Worm (Caenorhabditis elegans) whole organism, late embryonic: Measurements from ENCODE around the gene oac-14.

ENCODE experiments used
- C08G9.2 ChIP-seq: sonication (generic microtip); optimal IDR thresholded peaks from 2 replicates; lab custom pipeline; 2016; ENCODE audit warnings: mild to moderate bottlenecking, missing genetic modification characterization, moderate library complexity, missing compliant biosample characterization
- K02D7.2 ChIP-seq: sonication (generic microtip); optimal IDR thresholded peaks from 2 replicates; lab custom pipeline; 2017; ENCODE audit warnings: mild to moderate bottlenecking, missing genetic modification characterization, missing compliant biosample characterization
- K09A11.1 ChIP-seq: sonication (generic microtip); optimal IDR thresholded peaks from 2 replicates; lab custom pipeline; 2017; ENCODE audit warnings: antibody characterized with exemption, mild to moderate bottlenecking, missing genetic modification characterization, missing compliant biosample characterization; ENCODE audit not compliant: insufficient read depth
- ahr-1 ChIP-seq: sonication (generic microtip); optimal IDR thresholded peaks from 2 replicates; lab custom pipeline; 2016; ENCODE audit warnings: missing genetic modification characterization, missing compliant biosample characterization
- ama-1 ChIP-seq: fragments of 150-350 bp; optimal IDR thresholded peaks from 2 replicates; lab custom pipeline; 2014
- ceh-18 ChIP-seq: sonication (generic microtip); optimal IDR thresholded peaks from 2 replicates; lab custom pipeline; 2016; ENCODE audit warnings: missing genetic modification characterization, missing compliant biosample characterization
- ceh-31 ChIP-seq: sonication (generic microtip); optimal IDR thresholded peaks from 2 replicates; lab custom pipeline; 2016; ENCODE audit warnings: missing genetic modification characterization, missing compliant biosample characterization
- ceh-34 ChIP-seq: sonication (generic microtip); optimal IDR thresholded peaks from 2 replicates; lab custom pipeline; 2016; ENCODE audit warnings: mild to moderate bottlenecking, missing genetic modification characterization, missing compliant biosample characterization
- ceh-6 ChIP-seq: fragments of 200-800 bp; sonication (Bioruptor generic); optimal IDR thresholded peaks from 2 replicates; lab custom pipeline; 2018; ENCODE audit warnings: mild to moderate bottlenecking, missing genetic modification characterization, missing compliant biosample characterization
- ets-4 ChIP-seq: sonication (generic microtip); optimal IDR thresholded peaks from 2 replicates; lab custom pipeline; 2016; ENCODE audit warnings: missing genetic modification characterization, missing compliant biosample characterization
- eyg-1 ChIP-seq: sonication (generic microtip); optimal IDR thresholded peaks from 2 replicates; lab custom pipeline; 2016; ENCODE audit warnings: missing genotype, missing genetic modification characterization, missing compliant biosample characterization
- fax-1 ChIP-seq: sonication (generic microtip); optimal IDR thresholded peaks from 2 replicates; lab custom pipeline; 2016; ENCODE audit warnings: missing genotype, missing genetic modification characterization, missing compliant biosample characterization
- fkh-10 ChIP-seq: fragments of 150-350 bp; optimal IDR thresholded peaks from 2 replicates; lab custom pipeline; 2014; ENCODE audit warnings: missing biosample characterization, missing genetic modification reagents, missing genetic modification characterization
- hlh-30 ChIP-seq: sonication (generic microtip); optimal IDR thresholded peaks from 2 replicates; lab custom pipeline; 2017; ENCODE audit warnings: antibody characterized with exemption, missing genetic modification characterization, missing compliant biosample characterization; ENCODE audit not compliant: insufficient read depth
- hlh-8 ChIP-seq: sonication (generic microtip); optimal IDR thresholded peaks from 2 replicates; lab custom pipeline; 2016; ENCODE audit warnings: missing genotype, missing genetic modification characterization, missing compliant biosample characterization
- madf-2 ChIP-seq: sonication (generic microtip); optimal IDR thresholded peaks from 2 replicates; lab custom pipeline; 2017; ENCODE audit warnings: missing genetic modification characterization, missing compliant biosample characterization
- mec-3 ChIP-seq: sonication (generic microtip); optimal IDR thresholded peaks from 2 replicates; lab custom pipeline; 2016; ENCODE audit warnings: borderline replicate concordance, missing genetic modification characterization, missing compliant biosample characterization
- nfya-1 ChIP-seq: sonication (generic microtip); optimal IDR thresholded peaks from 2 replicates; lab custom pipeline; 2017; ENCODE audit warnings: missing genetic modification characterization, mild to moderate bottlenecking, missing compliant biosample characterization, antibody characterized with exemption, moderate library complexity
- nhr-232 ChIP-seq: sonication (generic microtip); optimal IDR thresholded peaks from 2 replicates; lab custom pipeline; 2016; ENCODE audit warnings: missing genetic modification characterization, missing compliant biosample characterization
- npax-4 ChIP-seq: sonication (generic microtip); optimal IDR thresholded peaks from 2 replicates; lab custom pipeline; 2016; ENCODE audit warnings: missing genetic modification characterization, missing compliant biosample characterization
- odd-2 ChIP-seq: sonication (generic microtip); optimal IDR thresholded peaks from 2 replicates; lab custom pipeline; 2017; ENCODE audit warnings: antibody characterized with exemption, mild to moderate bottlenecking, missing genetic modification characterization, missing compliant biosample characterization
- pat-9 ChIP-seq: fragments of 200-800 bp; sonication (Bioruptor generic); optimal IDR thresholded peaks from 2 replicates; lab custom pipeline; 2018; ENCODE audit warnings: mild to moderate bottlenecking, missing genetic modification characterization, moderate library complexity, missing compliant biosample characterization
- pax-1 ChIP-seq: fragments of 150-350 bp; optimal IDR thresholded peaks from 2 replicates; lab custom pipeline; 2014; ENCODE audit warnings: missing biosample characterization, missing genetic modification characterization
- pha-2 ChIP-seq: sonication (generic microtip); optimal IDR thresholded peaks from 2 replicates; lab custom pipeline; 2017; ENCODE audit warnings: mild to moderate bottlenecking, missing genetic modification characterization, missing compliant biosample characterization
- pha-4 ChIP-seq: fragments of 150-350 bp; optimal IDR thresholded peaks from 2 replicates; lab custom pipeline; 2018; ENCODE audit warnings: missing biosample characterization, missing genetic modification reagents, missing genetic modification characterization
- ref-2 ChIP-seq: sonication (generic microtip); optimal IDR thresholded peaks from 2 replicates; lab custom pipeline; 2016; ENCODE audit warnings: missing genetic modification characterization, missing compliant biosample characterization
- rnt-1 ChIP-seq: sonication (generic microtip); optimal IDR thresholded peaks from 2 replicates; lab custom pipeline; 2016; ENCODE audit warnings: missing genetic modification characterization, missing compliant biosample characterization
- sdc-2 ChIP-seq: sonication (generic microtip); optimal IDR thresholded peaks from 2 replicates; lab custom pipeline; 2016; ENCODE audit warnings: missing genotype, missing genetic modification characterization, missing compliant biosample characterization
- sox-2 ChIP-seq: fragments of 200-800 bp; sonication (Bioruptor generic); IDR thresholded peaks from 2 replicates; pipeline ENCODE4 v1.3.6; 2022; ENCODE audit warnings: missing genetic modification reagents, missing genetic modification characterization, missing compliant biosample characterization
- sox-4 ChIP-seq: sonication (generic microtip); optimal IDR thresholded peaks from 2 replicates; lab custom pipeline; 2017; ENCODE audit warnings: mild to moderate bottlenecking, missing genetic modification characterization, inconsistent platforms, missing compliant biosample characterization
- tbx-2 ChIP-seq: sonication (generic microtip); optimal IDR thresholded peaks from 2 replicates; lab custom pipeline; 2016; ENCODE audit warnings: missing genetic modification characterization, missing compliant biosample characterization
- ttx-3 ChIP-seq: sonication (generic microtip); optimal IDR thresholded peaks from 2 replicates; lab custom pipeline; 2016; ENCODE audit warnings: missing genetic modification reagents, missing genetic modification characterization, missing compliant biosample characterization
- unc-3 ChIP-seq, 2 experiments: fragments of 200-800 bp in 1 of 2; sonication (Bioruptor generic) in 1 of 2; sonication (generic microtip) in 1 of 2; conservative IDR thresholded peaks in 1 of 2; optimal IDR thresholded peaks in 1 of 2; 2 replicates each; pipeline versions ENCODE4 v1.3.6 to Lab custom; 2016 to 2022; ENCODE audit warnings: missing compliant biosample characterization in 2 of 2, missing genetic modification characterization in 2 of 2, missing genetic modification reagents in 1 of 2
- unc-42 ChIP-seq: sonication (generic microtip); optimal IDR thresholded peaks from 2 replicates; lab custom pipeline; 2016; ENCODE audit warnings: missing genotype, missing genetic modification characterization, missing compliant biosample characterization
- unc-55 ChIP-seq: sonication (generic microtip); optimal IDR thresholded peaks from 2 replicates; lab custom pipeline; 2017; ENCODE audit warnings: missing biosample characterization, missing genetic modification reagents, missing genetic modification characterization

oac-14 gene

ce11 chrX:10158716-10159115 lies 16.9 kb upstream of the oac-14 start, which contains the start of gene erd-2.1:
TSS of gene erd-2.1 (minus strand) at chrX:10158829.
- TF ChIP-seq unc-42 (tag; lab: Kevin White, UChicago), result peak; percentile 22
- TF ChIP-seq hlh-30 (tag; lab: Kevin White, UChicago), result peak; percentile 47
- no peak for TF ChIP-seq pha-4 (tag; lab: Kevin White, UChicago)
- TF ChIP-seq sdc-2 (tag; lab: Kevin White, UChicago), result peak; percentile 35
- peak; percentile 46 for TF ChIP-seq rnt-1 (tag; lab: Kevin White, UChicago)
- peak; percentile 13 for TF ChIP-seq ceh-18 (tag; lab: Kevin White, UChicago)
- TF ChIP-seq ceh-31, result peak; percentile 28
- TF ChIP-seq K02D7.2 (tag; lab: Kevin White, UChicago), result no peak
- no peak for TF ChIP-seq fax-1 (tag; lab: Kevin White, UChicago)
- TF ChIP-seq tbx-2, result peak; percentile 8
- TF ChIP-seq nhr-232 (tag; lab: Kevin White, UChicago), result no peak
- TF ChIP-seq mec-3 (tag; lab: Kevin White, UChicago), result no peak
- no peak for TF ChIP-seq npax-4 (tag; lab: Kevin White, UChicago)
- no peak for TF ChIP-seq ahr-1 (tag; lab: Kevin White, UChicago)
- TF ChIP-seq K09A11.1 (tag; lab: Kevin White, UChicago), result no peak
- TF ChIP-seq ttx-3, result no peak
- TF ChIP-seq ref-2 (tag; lab: Kevin White, UChicago), result peak; percentile 55
- TF ChIP-seq nfya-1 (tag; lab: Kevin White, UChicago), result peak; percentile 50
- TF ChIP-seq, all 69 proteins: peak for 9

- TF ChIP-seq odd-2 (tag; lab: Kevin White, UChicago) (no peak), unc-42 (tag; lab: Kevin White, UChicago) (peak; percentile 73)
Measured at ce11 chrX:10155127-10155526, 13.3 kb upstream of the oac-14 start.

ce11 chrX:10154317-10154942 lies 12.6 kb upstream of the oac-14 start, which contains the start of gene F09B9.5:
TSS of gene F09B9.5 (plus strand) at chrX:10154817.
- TF ChIP-seq nfya-1 (tag; lab: Kevin White, UChicago) (peak; percentile 27), unc-42 (tag; lab: Kevin White, UChicago) (peak; percentile 27), pax-1 (tag; lab: Kevin White, UChicago) (no peak)

ce11 chrX:10150918-10151317 lies 9.1 kb upstream of the oac-14 start:
- TF ChIP-seq unc-42 (tag; lab: Kevin White, UChicago) (peak; percentile 85), hlh-8 (tag; lab: Kevin White, UChicago) (no peak)

- TF ChIP-seq ref-2 (tag; lab: Kevin White, UChicago) (peak; percentile 11), unc-42 (tag; lab: Kevin White, UChicago) (no peak), sox-4 (tag; lab: Kevin White, UChicago) (no peak), K09A11.1 (tag; lab: Kevin White, UChicago) (no peak), ceh-6 (GFP tag; lab: Kevin White, UChicago) (no peak), pha-2 (tag; lab: Kevin White, UChicago) (no peak)
Measured at ce11 chrX:10148235-10148872, 6.5 kb upstream of the oac-14 start.

ce11 chrX:10147236-10147635 lies 5.4 kb upstream of the oac-14 start:
- TF ChIP-seq pax-1 (tag; lab: Kevin White, UChicago) (no peak), unc-55 (peak; percentile 26)

ce11 chrX:10146592-10146991 lies 4.8 kb upstream of the oac-14 start, which contains the start of gene unc-115:
TSS of gene unc-115 (plus strand) at chrX:10146892.
- TF ChIP-seq nhr-232 (tag; lab: Kevin White, UChicago) (peak; percentile 50), C08G9.2 (peak; percentile 58), unc-3 (GFP tag; conservative IDR thresholded peaks at IDR 0.05; lab: Robert Waterston, UW) (no peak), unc-3 (tag; optimal IDR thresholded peaks at IDR 0.05; lab: Kevin White, UChicago) (peak; percentile 39), fax-1 (tag; lab: Kevin White, UChicago) (no peak), pha-2 (tag; lab: Kevin White, UChicago) (peak; percentile 50), ama-1 (no peak), pha-4 (tag; lab: Kevin White, UChicago) (no peak), pat-9 (tag; lab: Kevin White, UChicago) (no peak), fkh-10 (GFP tag; lab: Kevin White, UChicago) (no peak), eyg-1 (tag; lab: Kevin White, UChicago) (peak; percentile 61), hlh-8 (tag; lab: Kevin White, UChicago) (peak; percentile 49), unc-42 (tag; lab: Kevin White, UChicago) (peak; percentile 97), ceh-34 (peak; percentile 88), sox-2 (GFP tag; lab: Robert Waterston, UW) (no peak; the same call in 1 of the 2 replicates), ets-4 (tag; lab: Kevin White, UChicago) (peak; percentile 57), K09A11.1 (tag; lab: Kevin White, UChicago) (peak; percentile 17), madf-2 (peak; percentile 25)
